Worm (Caenorhabditis elegans): ENCODE measurements around the gene F55A11.8.

ce11 chrV:11836073-11836472, 48.1 kb downstream of the F55A11.8 start, which contains the start of gene R13H4.2:
- no peak for TF ChIP-seq ztf-29 (GFP tag; IDR thresholded peaks at IDR 0.05)
- no peak for TF ChIP-seq flt-1 (GFP tag; IDR thresholded peaks at IDR 0.05)
- no peak for TF ChIP-seq ref-1 (GFP tag; conservative IDR thresholded peaks at IDR 0.05)
- no peak for TF ChIP-seq tab-1 (GFP tag; IDR thresholded peaks at IDR 0.05)
- TF ChIP-seq T22C8.4 (GFP tag; IDR thresholded peaks at IDR 0.05): no peak
- no peak for TF ChIP-seq med-1 (GFP tag; optimal IDR thresholded peaks at IDR 0.05; ENCODE audit: insufficient read depth)
- TF ChIP-seq cog-1 (tag; optimal IDR thresholded peaks at IDR 0.05): no peak

Measured in whole organism, midembryonic.